Worm (Caenorhabditis elegans): ENCODE data around the gene str-74.

- TF ChIP-seq nhr-28 (tag; optimal IDR thresholded peaks at IDR 0.05) = no peak
- no peak for TF ChIP-seq dpl-1 (GFP tag; optimal IDR thresholded peaks at IDR 0.05)
- no peak for TF ChIP-seq hlh-30 (tag; optimal IDR thresholded peaks at IDR 0.05; ENCODE audit: insufficient read depth)
- TF ChIP-seq mxl-3 (GFP tag; optimal IDR thresholded peaks at IDR 0.05) = no peak
- no peak for TF ChIP-seq hif-1 (tag; optimal IDR thresholded peaks at IDR 0.05)
- 0 out of 2 replicates have a peak, but pooled peaks have one; percentile 51 for TF ChIP-seq saeg-2 (GFP tag; IDR thresholded peaks at IDR 0.05)
- TF ChIP-seq lin-13 (GFP tag; optimal IDR thresholded peaks at IDR 0.05) = no peak
- TF ChIP-seq snpc-4 (tag; optimal IDR thresholded peaks at IDR 0.05) = no peak
- TF ChIP-seq dmd-6 (GFP tag; IDR thresholded peaks at IDR 0.05) = no peak
- TF ChIP-seq Y5F2A.4 (GFP tag; optimal IDR thresholded peaks at IDR 0.05) = no peak
- TF ChIP-seq nhr-10 (tag; optimal IDR thresholded peaks at IDR 0.05) = no peak
- TF ChIP-seq fkh-10 (GFP tag; optimal IDR thresholded peaks at IDR 0.05) = no peak
- no peak for TF ChIP-seq ces-1 (GFP tag; optimal IDR thresholded peaks at IDR 0.05)
Measured at ce11 chrX:10216857-10217256, 24.0 kb downstream of the str-74 start.
